Fruit fly (Drosophila melanogaster) whole organism, prepupa: ENCODE data around the gene CG17834.

Source experiments
- Blimp-1 ChIP-seq: fragments of 200-800 bp; sonication (Bioruptor generic); optimal IDR thresholded peaks from 3 replicates; lab custom pipeline; 2017; ENCODE audit warnings: missing biosample characterization, missing genetic modification characterization, mild to moderate bottlenecking, moderate library complexity, missing genetic modification reagents
- CG10631 ChIP-seq: fragments of 200-800 bp; sonication (Bioruptor generic); optimal IDR thresholded peaks from 2 replicates; lab custom pipeline; 2016; ENCODE audit warnings: missing biosample characterization, missing genetic modification characterization
- CG10669 ChIP-seq: fragments of 200-800 bp; sonication (Bioruptor generic); optimal IDR thresholded peaks from 3 replicates; lab custom pipeline; 2018; ENCODE audit warnings: missing biosample characterization, mild to moderate bottlenecking, missing genetic modification characterization, moderate library complexity
- CG11294 ChIP-seq: fragments of 200-800 bp; sonication (Bioruptor generic); IDR thresholded peaks from 2 replicates; pipeline ENCODE4 v1.3.6; 2022; ENCODE audit warnings: missing biosample characterization, missing genetic modification characterization
- CG3032 ChIP-seq: fragments of 200-800 bp; optimal IDR thresholded peaks from 2 replicates; lab custom pipeline; 2019; ENCODE audit warnings: missing biosample characterization, mild to moderate bottlenecking, missing genetic modification characterization, moderate library complexity
- CG31627 ChIP-seq: fragments of 200-800 bp; sonication (Bioruptor generic); optimal IDR thresholded peaks from 3 replicates; lab custom pipeline; 2016; ENCODE audit warnings: missing biosample characterization, missing genetic modification characterization
- CG32006 ChIP-seq: fragments of 200-800 bp; sonication (Bioruptor generic); optimal IDR thresholded peaks from 3 replicates; lab custom pipeline; 2017; ENCODE audit warnings: missing biosample characterization, mild to moderate bottlenecking, missing genetic modification characterization
- CG34406 ChIP-seq: fragments of 200-800 bp; sonication (Bioruptor generic); optimal IDR thresholded peaks from 3 replicates; lab custom pipeline; 2016; ENCODE audit warnings: missing biosample characterization, missing genetic modification characterization
- CG3919 ChIP-seq: fragments of 200-800 bp; sonication (Bioruptor generic); optimal IDR thresholded peaks from 3 replicates; lab custom pipeline; 2016; ENCODE audit warnings: missing biosample characterization, missing genetic modification characterization
- CG4318 ChIP-seq: fragments of 200-800 bp; sonication (Bioruptor generic); optimal IDR thresholded peaks from 3 replicates; lab custom pipeline; 2017; ENCODE audit warnings: missing biosample characterization, mild to moderate bottlenecking, missing genetic modification characterization
- CG6163 ChIP-seq: fragments of 200-800 bp; sonication (Bioruptor generic); IDR thresholded peaks from 3 replicates; pipeline ENCODE4 v1.3.6; 2022; ENCODE audit warnings: missing biosample characterization, missing genetic modification characterization
- CG6276 ChIP-seq: fragments of 200-800 bp; sonication (Bioruptor generic); optimal IDR thresholded peaks from 2 replicates; lab custom pipeline; 2017; ENCODE audit warnings: missing biosample characterization, mild to moderate bottlenecking, missing genetic modification characterization
- CG6792 ChIP-seq: fragments of 200-800 bp; sonication (Bioruptor generic); optimal IDR thresholded peaks from 3 replicates; lab custom pipeline; 2016; ENCODE audit warnings: missing biosample characterization, missing genetic modification characterization
- CG6808 ChIP-seq: fragments of 200-800 bp; sonication (Bioruptor generic); optimal IDR thresholded peaks from 3 replicates; lab custom pipeline; 2017; ENCODE audit warnings: missing biosample characterization, missing genetic modification characterization, mild to moderate bottlenecking, moderate library complexity, missing genetic modification reagents
- CG8119 ChIP-seq: fragments of 200-800 bp; sonication (Bioruptor generic); IDR thresholded peaks from 3 replicates; pipeline ENCODE4 v1.3.6; 2022; ENCODE audit warnings: missing biosample characterization, missing genetic modification characterization
- CG8319 ChIP-seq: fragments of 200-800 bp; sonication (Bioruptor generic); optimal IDR thresholded peaks from 3 replicates; lab custom pipeline; 2016; ENCODE audit warnings: missing biosample characterization, missing genetic modification characterization
- CG8632 ChIP-seq: fragments of 200-800 bp; sonication (Bioruptor generic); optimal IDR thresholded peaks from 3 replicates; lab custom pipeline; 2016; ENCODE audit warnings: missing biosample characterization, missing genetic modification characterization
- Eip75B ChIP-seq: fragments of 200-800 bp; sonication (Bioruptor generic); optimal IDR thresholded peaks from 3 replicates; lab custom pipeline; 2016; ENCODE audit warnings: missing biosample characterization, missing genetic modification characterization
- Eip93F ChIP-seq: fragments of 200-800 bp; sonication (Bioruptor generic); optimal IDR thresholded peaks from 2 replicates; lab custom pipeline; 2016; ENCODE audit warnings: missing biosample characterization, mild to moderate bottlenecking, missing genetic modification characterization
- Ets21C ChIP-seq: fragments of 200-800 bp; sonication (Bioruptor generic); optimal IDR thresholded peaks from 3 replicates; lab custom pipeline; 2016; ENCODE audit warnings: missing biosample characterization, missing genetic modification characterization
- Ets96B ChIP-seq: fragments of 200-800 bp; optimal IDR thresholded peaks from 2 replicates; lab custom pipeline; 2019; ENCODE audit warnings: missing biosample characterization, mild to moderate bottlenecking, missing genetic modification characterization, moderate library complexity
- Gug ChIP-seq: fragments of 200-800 bp; sonication (Bioruptor generic); IDR thresholded peaks from 2 replicates; pipeline ENCODE4 v1.3.6; 2022; ENCODE audit warnings: missing biosample characterization, missing genetic modification characterization
- Hr38 ChIP-seq: sonication (Bioruptor generic); optimal IDR thresholded peaks from 2 replicates; lab custom pipeline; 2016; ENCODE audit warnings: missing biosample characterization, missing genetic modification characterization
- Hr39 ChIP-seq: fragments of 200-800 bp; sonication (Bioruptor generic); optimal IDR thresholded peaks from 2 replicates; lab custom pipeline; 2016; ENCODE audit warnings: missing biosample characterization, missing genetic modification characterization
- Hr4 ChIP-seq: fragments of 200-800 bp; sonication (Bioruptor generic); optimal IDR thresholded peaks from 3 replicates; lab custom pipeline; 2016; ENCODE audit warnings: missing biosample characterization, missing genetic modification characterization
- Lpt ChIP-seq: fragments of 200-800 bp; sonication (Bioruptor generic); optimal IDR thresholded peaks from 3 replicates; lab custom pipeline; 2016; ENCODE audit warnings: missing biosample characterization, missing genetic modification characterization
- Met ChIP-seq: fragments of 200-800 bp; sonication (Bioruptor generic); optimal IDR thresholded peaks from 3 replicates; lab custom pipeline; 2016; ENCODE audit warnings: missing biosample characterization, missing genetic modification characterization
- OdsH ChIP-seq: fragments of 200-800 bp; sonication (Bioruptor generic); optimal IDR thresholded peaks from 3 replicates; lab custom pipeline; 2016; ENCODE audit warnings: missing biosample characterization, missing genetic modification characterization
- Smox ChIP-seq: fragments of 200-800 bp; sonication (Bioruptor generic); optimal IDR thresholded peaks from 3 replicates; lab custom pipeline; 2016; ENCODE audit warnings: missing biosample characterization, missing genetic modification characterization
- Sox102F ChIP-seq: fragments of 200-800 bp; sonication (Bioruptor generic); optimal IDR thresholded peaks from 2 replicates; lab custom pipeline; 2016; ENCODE audit warnings: missing biosample characterization, mild to moderate bottlenecking, missing genetic modification characterization
- Sox14 ChIP-seq: fragments of 200-800 bp; sonication (Bioruptor generic); optimal IDR thresholded peaks from 3 replicates; lab custom pipeline; 2016; ENCODE audit warnings: missing biosample characterization, missing genetic modification characterization
- Sox15 ChIP-seq: fragments of 200-800 bp; sonication (Bioruptor generic); optimal IDR thresholded peaks from 3 replicates; lab custom pipeline; 2016; ENCODE audit warnings: missing biosample characterization, missing genetic modification characterization
- achi ChIP-seq: fragments of 200-800 bp; sonication (Bioruptor generic); optimal IDR thresholded peaks from 3 replicates; lab custom pipeline; 2016; ENCODE audit warnings: missing biosample characterization, missing genetic modification characterization
- acj6 ChIP-seq: fragments of 200-800 bp; sonication (Bioruptor generic); optimal IDR thresholded peaks from 3 replicates; lab custom pipeline; 2016; ENCODE audit warnings: missing biosample characterization, missing genetic modification characterization
- dsx ChIP-seq: fragments of 200-800 bp; optimal IDR thresholded peaks from 3 replicates; lab custom pipeline; 2019; ENCODE audit warnings: missing biosample characterization, mild to moderate bottlenecking, missing genetic modification characterization, moderate library complexity; ENCODE audit not compliant: poor library complexity, severe bottlenecking
- eg ChIP-seq: fragments of 200-800 bp; sonication (Bioruptor generic); IDR thresholded peaks from 3 replicates; pipeline ENCODE4 v1.3.6; 2022; ENCODE audit warnings: missing biosample characterization, missing genetic modification characterization
- esn ChIP-seq: fragments of 200-800 bp; sonication (Bioruptor generic); optimal IDR thresholded peaks from 2 replicates; lab custom pipeline; 2016; ENCODE audit warnings: missing biosample characterization, mild to moderate bottlenecking, missing genetic modification characterization, moderate library complexity
- fd59A ChIP-seq: fragments of 200-800 bp; sonication (Bioruptor generic); optimal IDR thresholded peaks from 2 replicates; lab custom pipeline; 2017; ENCODE audit warnings: missing biosample characterization, mild to moderate bottlenecking, missing genetic modification characterization, missing genetic modification reagents
- fkh ChIP-seq: fragments of 200-800 bp; sonication (Bioruptor generic); optimal IDR thresholded peaks from 3 replicates; lab custom pipeline; 2017; ENCODE audit warnings: missing biosample characterization, mild to moderate bottlenecking, missing genetic modification characterization, moderate library complexity
- lz ChIP-seq: fragments of 200-800 bp; sonication (Bioruptor generic); optimal IDR thresholded peaks from 3 replicates; lab custom pipeline; 2016; ENCODE audit warnings: missing biosample characterization, missing genetic modification characterization
- net ChIP-seq: fragments of 200-800 bp; sonication (Bioruptor generic); optimal IDR thresholded peaks from 3 replicates; lab custom pipeline; 2016; ENCODE audit warnings: missing biosample characterization, missing genetic modification characterization
- pdm3 ChIP-seq: fragments of 200-800 bp; sonication (Bioruptor generic); optimal IDR thresholded peaks from 3 replicates; lab custom pipeline; 2016; ENCODE audit warnings: missing biosample characterization, missing genetic modification characterization
- salr ChIP-seq, 2 experiments: fragments of 200-800 bp; sonication (Bioruptor generic); optimal IDR thresholded peaks; 3 replicates each; lab custom pipeline; 2016 to 2018; ENCODE audit warnings: missing biosample characterization in 2 of 2, missing genetic modification characterization in 2 of 2, mild to moderate bottlenecking in 1 of 2
- spab ChIP-seq: fragments of 200-800 bp; sonication (Bioruptor generic); optimal IDR thresholded peaks from 2 replicates; lab custom pipeline; 2017; ENCODE audit warnings: missing biosample characterization, mild to moderate bottlenecking, missing genetic modification characterization, missing genetic modification reagents
- ss ChIP-seq, 2 experiments: fragments of 200-800 bp; sonication (Bioruptor generic); optimal IDR thresholded peaks; 2 replicates in 1 of 2; 3 replicates in 1 of 2; lab custom pipeline; 2017 to 2018; ENCODE audit warnings: mild to moderate bottlenecking in 2 of 2, missing biosample characterization in 2 of 2, missing genetic modification characterization in 2 of 2, moderate library complexity in 1 of 2
- svp ChIP-seq: fragments of 200-800 bp; sonication (Bioruptor generic); peaks from one replicate; lab custom pipeline; 2016; ENCODE audit warnings: missing biosample characterization, missing genetic modification characterization
- topi ChIP-seq: fragments of 200-800 bp; sonication (Bioruptor generic); optimal IDR thresholded peaks from 3 replicates; lab custom pipeline; 2016; ENCODE audit warnings: missing biosample characterization, missing genetic modification characterization
- vri ChIP-seq: fragments of 200-800 bp; sonication (Bioruptor generic); optimal IDR thresholded peaks from 3 replicates; lab custom pipeline; 2016; ENCODE audit warnings: missing biosample characterization, mild to moderate bottlenecking, missing genetic modification characterization

Gene CG17834

DNA sequence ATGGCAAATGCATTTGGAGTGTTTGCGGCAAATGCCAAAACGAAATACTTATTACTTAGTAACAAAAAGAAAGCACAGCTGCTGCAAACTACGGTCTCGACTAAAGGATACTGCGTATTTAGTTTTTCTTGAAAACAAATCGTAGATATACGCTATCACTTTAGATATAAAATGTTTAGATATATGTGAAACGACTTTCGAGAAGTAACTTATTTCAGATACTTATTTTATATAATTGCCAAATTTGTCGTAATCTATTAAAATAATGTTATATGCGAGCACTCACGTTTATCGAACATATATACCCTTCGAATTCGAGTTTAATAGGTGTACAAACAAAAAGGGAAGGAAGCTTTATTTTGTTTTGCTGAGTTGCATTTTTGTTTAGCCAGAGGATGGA lies 54.2 kb downstream of the CG17834 start (continued):
- TF ChIP-seq lz (GFP tag; lab: Kevin White, UChicago) (peak; percentile 50), acj6 (GFP tag; lab: Kevin White, UChicago) (peak; percentile 44), CG11294 (no peak), Lpt (GFP tag; lab: Kevin White, UChicago) (no peak), Eip93F (no peak), dsx (GFP tag; lab: Kevin White, UChicago) (peak; percentile 62), Hr4 (peak; percentile 44)

DNA sequence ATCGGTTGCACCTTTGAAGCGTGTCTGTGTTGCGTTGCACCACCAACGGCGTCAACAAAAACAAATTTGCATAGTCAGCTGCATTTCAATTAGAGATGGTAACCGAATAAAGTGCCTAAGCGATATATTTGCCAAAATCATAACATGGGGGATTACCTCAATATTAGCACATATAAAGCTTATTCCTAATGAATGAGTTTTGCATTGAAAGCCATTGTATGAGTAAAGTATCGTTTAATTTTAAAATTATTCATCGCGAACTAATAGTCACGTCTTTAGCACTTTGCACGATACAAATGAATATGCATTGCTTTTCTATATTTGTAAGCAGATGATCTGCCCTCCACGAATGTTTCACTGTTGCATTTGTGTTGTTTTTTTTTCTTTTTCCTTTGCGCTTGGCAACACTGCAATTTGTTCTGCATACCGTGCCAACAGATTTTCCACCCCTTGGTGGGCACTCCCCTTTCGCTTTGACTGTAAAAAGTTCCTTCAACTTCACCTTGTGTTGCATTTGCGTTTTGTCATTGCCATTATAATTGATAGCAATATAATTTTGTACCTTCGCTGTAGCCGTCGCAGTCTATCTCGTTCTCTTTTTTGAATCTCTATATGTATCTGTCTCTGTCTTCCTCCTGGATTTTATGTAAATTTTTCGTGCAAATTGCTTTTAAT lies 56.2 kb downstream of the CG17834 start:
- peak; percentile 32 for TF ChIP-seq pdm3 (GFP tag; lab: Kevin White, UChicago)
- peak; percentile 53 for TF ChIP-seq esn
- peak; percentile 47 for TF ChIP-seq net (GFP tag; lab: Kevin White, UChicago)
- TF ChIP-seq eg (GFP tag; lab: Robert Waterston, UW), result no peak
- TF ChIP-seq CG4318 (GFP tag; lab: Kevin White, UChicago), result no peak
- TF ChIP-seq spab (GFP tag; lab: Kevin White, UChicago), result peak; percentile 25
- TF ChIP-seq Ets96B (tag; lab: Kevin White, UChicago), result peak; percentile 63
- peak; percentile 73 for TF ChIP-seq CG6163 (GFP tag; lab: Robert Waterston, UW)
- peak; percentile 46 for TF ChIP-seq Hr39 (GFP tag; lab: Kevin White, UChicago)
- TF ChIP-seq CG8319 (GFP tag; lab: Kevin White, UChicago), result no peak
- TF ChIP-seq acj6 (GFP tag; lab: Kevin White, UChicago), result peak; percentile 46
- peak; percentile 30 for TF ChIP-seq lz (GFP tag; lab: Kevin White, UChicago)
- TF ChIP-seq Smox, result peak; percentile 44
- peak; percentile 38; the same call in 1 of the 2 replicates for TF ChIP-seq Gug (GFP tag; lab: Robert Waterston, UW)
- no peak for TF ChIP-seq CG11294
- peak; percentile 51 for TF ChIP-seq Met (GFP tag; lab: Kevin White, UChicago)
- peak; percentile 16 for TF ChIP-seq CG6276 (GFP tag; lab: Kevin White, UChicago)
- TF ChIP-seq Ets21C, result peak; percentile 4
- TF ChIP-seq CG3032 (tag; lab: Kevin White, UChicago), result peak; percentile 57
- TF ChIP-seq ss (GFP tag; optimal IDR thresholded peaks at IDR 0.05; lab: Kevin White, UChicago), result peak in 1 of 2 experiments; percentile 45
- TF ChIP-seq fd59A (GFP tag; lab: Kevin White, UChicago), result peak; percentile 22
- peak; percentile 36 for TF ChIP-seq dsx (GFP tag; lab: Kevin White, UChicago)
- TF ChIP-seq Hr38, result no peak
- peak; percentile 57 for TF ChIP-seq achi (GFP tag; lab: Kevin White, UChicago)
- TF ChIP-seq CG6792 (GFP tag; lab: Kevin White, UChicago), result peak; percentile 46
- TF ChIP-seq CG10669 (GFP tag; lab: Kevin White, UChicago), result peak; percentile 45
- peak; percentile 60 for TF ChIP-seq CG3919 (GFP tag; lab: Kevin White, UChicago)
- peak; percentile 50 for TF ChIP-seq CG10631 (GFP tag; lab: Kevin White, UChicago)
- TF ChIP-seq CG31627 (GFP tag; lab: Kevin White, UChicago), result peak; percentile 28
- peak; percentile 44 for TF ChIP-seq topi
- peak; percentile 52 for TF ChIP-seq Eip75B (GFP tag; lab: Kevin White, UChicago)
- no peak for TF ChIP-seq Lpt (GFP tag; lab: Kevin White, UChicago)
- TF ChIP-seq Sox14 (GFP tag; lab: Kevin White, UChicago), result peak; percentile 39
- TF ChIP-seq Blimp-1 (GFP tag; lab: Kevin White, UChicago), result no peak
- peak; percentile 62 for TF ChIP-seq Sox102F (GFP tag; lab: Kevin White, UChicago)
- TF ChIP-seq CG32006 (GFP tag; lab: Kevin White, UChicago), result peak; percentile 47
- TF ChIP-seq Sox15 (GFP tag; lab: Kevin White, UChicago), result no peak
- TF ChIP-seq svp, result peak; percentile 65
- TF ChIP-seq CG8632 (GFP tag; lab: Kevin White, UChicago), result peak; percentile 23
- peak; percentile 55 for TF ChIP-seq OdsH (GFP tag; lab: Kevin White, UChicago)
- no peak for TF ChIP-seq vri
- TF ChIP-seq fkh (GFP tag; lab: Kevin White, UChicago), result no peak
- no peak for TF ChIP-seq CG34406 (GFP tag; lab: Kevin White, UChicago)
- peak; percentile 54 for TF ChIP-seq CG6808 (GFP tag; lab: Kevin White, UChicago)
- peak; percentile 50 for TF ChIP-seq Hr4
- peak; percentile 21; the same call in 1 of the 3 replicates for TF ChIP-seq CG8119 (GFP tag; lab: Robert Waterston, UW)
- TF ChIP-seq salr (GFP tag; optimal IDR thresholded peaks at IDR 0.05; lab: Kevin White, UChicago), result peak in 1 of 2 experiments; percentile 41
